Fruit fly (Drosophila melanogaster) S2 (cell line): ENCODE results near the gene Uch.

Experiments
- CG8478 ChIP-seq: fragments of >200 bp; optimal IDR thresholded peaks from 2 replicates; lab custom pipeline; 2018
- CTCF ChIP-seq, 2 experiments: fragments of >200 bp; optimal IDR thresholded peaks; 2 replicates each; lab custom pipeline; 2018

The Uch gene

DNA sequence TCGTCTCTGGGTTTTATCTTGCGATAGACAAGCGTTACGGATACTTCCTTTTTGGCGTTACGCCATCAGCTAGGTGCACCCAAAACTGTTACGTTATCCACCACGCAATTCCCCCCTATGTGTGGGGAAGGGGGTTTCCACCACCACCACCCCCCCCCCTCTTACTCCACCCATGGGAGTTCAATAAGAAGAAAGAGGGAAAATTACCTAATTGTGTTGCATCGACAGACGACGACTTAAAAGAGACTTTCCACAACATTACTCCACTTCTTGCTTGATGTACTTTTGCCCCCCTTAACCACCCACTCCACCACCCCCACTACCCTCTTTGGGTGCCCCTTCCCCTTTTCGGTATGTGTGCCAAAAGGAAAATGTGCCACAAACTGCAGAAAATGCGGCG lies 40.8 kb downstream of the Uch start:
- TF ChIP-seq CG8478 (lab: Kevin White, UChicago) (no peak), CTCF (optimal IDR thresholded peaks at IDR 0.05; lab: Kevin White, UChicago) (no peak)

- no peak for TF ChIP-seq CG8478 (lab: Kevin White, UChicago)
Observed at dm6 chr2L:2172460-2173121, 41.4 kb downstream of the Uch start.

DNA sequence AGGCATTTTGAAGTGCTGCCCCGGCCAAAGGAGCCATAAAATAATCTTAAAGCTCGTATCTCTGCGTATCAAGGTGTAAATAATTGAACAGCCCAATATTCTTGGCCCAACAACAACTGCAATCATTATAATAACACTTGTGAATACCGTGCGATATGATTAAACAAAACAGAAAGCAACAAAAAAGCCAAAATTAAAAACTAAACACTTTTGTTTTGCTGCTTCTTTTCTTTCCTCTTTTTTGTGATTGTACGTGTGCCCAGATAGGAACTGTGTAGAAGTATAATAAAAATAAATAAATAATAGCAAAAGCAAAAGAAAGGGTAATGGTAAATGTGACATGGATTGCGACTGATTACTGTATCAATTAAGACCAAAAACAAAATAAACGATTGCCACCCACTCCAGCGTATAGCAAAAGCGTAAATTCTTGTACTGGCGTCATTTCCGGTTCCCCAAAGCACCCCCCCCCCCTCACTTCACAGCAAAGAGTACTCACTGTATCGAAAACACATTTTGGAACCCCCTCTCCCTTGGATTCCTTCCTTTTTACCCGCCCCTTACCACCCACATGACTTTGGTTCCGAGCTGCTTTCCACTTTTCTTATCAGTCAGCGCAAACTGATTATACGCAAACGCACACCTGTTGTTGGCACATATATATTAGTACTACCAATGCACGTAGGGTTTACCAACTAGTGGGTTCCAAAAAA lies 42.5 kb downstream of the Uch start:
- TF ChIP-seq CTCF (optimal IDR thresholded peaks at IDR 0.05; lab: Kevin White, UChicago) (no peak), CG8478 (lab: Kevin White, UChicago) (no peak)

dm6 chr2L:2168894-2169456 lies 45.0 kb downstream of the Uch start:
- TF ChIP-seq CG8478 (lab: Kevin White, UChicago) (no peak), CTCF (optimal IDR thresholded peaks at IDR 0.05; lab: Kevin White, UChicago) (no peak)

DNA sequence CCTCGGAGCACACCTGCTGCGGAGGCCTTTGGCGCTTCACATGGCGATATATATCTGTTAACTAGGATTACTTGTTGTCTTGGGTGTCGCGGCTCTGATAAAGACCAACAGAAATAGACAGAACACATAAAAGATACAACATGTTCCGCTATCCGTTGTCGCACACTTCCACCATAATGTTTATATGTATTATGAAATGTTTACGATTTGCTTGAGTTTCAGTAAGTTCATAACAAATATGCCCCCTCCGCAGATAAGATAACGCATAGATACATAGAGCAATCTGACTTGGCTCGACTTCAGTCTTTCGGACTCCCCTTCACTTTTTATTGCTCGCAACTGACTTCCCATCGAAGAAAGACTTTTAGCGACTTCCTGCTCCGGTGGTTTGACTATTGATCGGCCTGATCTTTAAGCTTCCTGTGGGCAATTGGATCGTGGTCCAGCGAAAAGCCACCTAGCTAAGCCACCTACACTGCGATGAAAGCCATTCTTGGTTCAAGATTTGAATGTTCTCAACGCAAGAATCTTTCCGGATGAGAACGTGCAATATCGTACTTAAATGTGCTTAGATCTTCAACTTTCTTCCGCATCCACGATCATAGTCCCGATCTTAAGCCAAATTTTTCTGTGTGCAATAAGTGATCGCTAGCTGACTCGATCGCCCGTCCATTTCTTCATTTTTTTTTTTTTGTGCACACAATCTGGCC lies 45.7 kb downstream of the Uch start:
- TF ChIP-seq CTCF (optimal IDR thresholded peaks at IDR 0.05; lab: Kevin White, UChicago) (no peak), CG8478 (lab: Kevin White, UChicago) (no peak)

- TF ChIP-seq CG8478 (lab: Kevin White, UChicago) (no peak), CTCF (optimal IDR thresholded peaks at IDR 0.05; lab: Kevin White, UChicago) (no peak)
Observed at dm6 chr2L:2166958-2167707, 46.9 kb downstream of the Uch start.

dm6 chr2L:2165864-2166263 lies 48.1 kb downstream of the Uch start:
- no peak for TF ChIP-seq CG8478 (lab: Kevin White, UChicago)

DNA sequence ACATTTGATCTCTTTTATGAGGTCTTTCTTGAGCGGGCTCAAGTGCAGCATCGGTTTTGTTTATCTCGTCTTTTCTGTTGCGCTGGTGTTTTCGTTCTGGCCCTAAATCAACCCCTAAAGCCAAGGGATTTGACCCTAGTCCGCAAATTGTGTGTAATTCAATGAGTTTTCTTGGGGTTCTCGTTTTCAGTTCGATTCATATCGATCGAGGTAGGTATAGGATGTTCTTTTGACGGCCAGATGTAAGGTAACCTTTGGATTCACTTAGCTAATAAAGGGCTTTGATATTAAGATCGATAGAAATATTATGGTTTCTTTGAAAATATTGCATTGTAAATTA lies 48.8 kb downstream of the Uch start:
- TF ChIP-seq CG8478 (lab: Kevin White, UChicago) = no peak

dm6 chr2L:2164520-2165237 lies 49.3 kb downstream of the Uch start:
- TF ChIP-seq CG8478 (lab: Kevin White, UChicago) = no peak
- no peak for TF ChIP-seq CTCF (optimal IDR thresholded peaks at IDR 0.05; lab: Kevin White, UChicago)

DNA sequence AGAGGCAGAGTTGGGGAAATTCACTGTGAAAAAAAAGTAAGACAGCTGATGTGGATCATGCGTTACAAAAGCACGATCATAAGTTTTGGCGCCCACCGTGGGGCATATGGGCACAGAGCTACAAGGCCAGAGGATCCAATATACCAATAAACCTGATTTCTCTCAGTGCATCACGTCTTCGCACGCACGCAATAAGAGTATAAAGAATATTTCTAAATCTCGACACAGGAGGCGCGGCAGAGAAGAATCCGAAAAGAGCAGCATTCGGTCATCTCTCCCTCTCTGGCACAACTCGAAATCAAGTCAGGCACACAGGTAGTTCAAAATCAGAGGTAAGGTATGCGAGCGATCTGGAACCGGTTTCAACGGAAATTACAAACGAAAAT lies 50.5 kb downstream of the Uch start:
- no peak for TF ChIP-seq CTCF (optimal IDR thresholded peaks at IDR 0.05; lab: Kevin White, UChicago)
